Fruit fly (Drosophila melanogaster) whole organism, embryonic: ENCODE data around the gene CG7841.

Source experiments
- Antp ChIP-seq: fragments of 200-800 bp; sonication (Bioruptor generic); optimal IDR thresholded peaks from 3 replicates; lab custom pipeline; 2016; ENCODE audit warnings: missing biosample characterization, missing genetic modification characterization
- Awh ChIP-seq: fragments of 200-800 bp; sonication (Bioruptor generic); IDR thresholded peaks from 2 replicates; pipeline ENCODE4, ENCODE4 v1.3.6; 2022; ENCODE audit warnings: missing biosample characterization, missing genetic modification characterization
- CG11085 ChIP-seq: fragments of 200-800 bp; sonication (Bioruptor generic); IDR thresholded peaks from 2 replicates; pipeline ENCODE4 v1.3.6; 2022; ENCODE audit warnings: missing biosample characterization, missing genetic modification characterization
- CG11696 ChIP-seq: fragments of 200-800 bp; sonication (Bioruptor generic); IDR thresholded peaks from 2 replicates; pipeline ENCODE4 v1.3.6; 2022; ENCODE audit warnings: missing biosample characterization, missing genetic modification characterization
- CG12942 ChIP-seq: fragments of 200-800 bp; sonication (Bioruptor generic); optimal IDR thresholded peaks from 3 replicates; lab custom pipeline; 2016; ENCODE audit warnings: missing biosample characterization, missing genetic modification characterization
- CG16779 ChIP-seq: fragments of 200-800 bp; sonication (Bioruptor generic); IDR thresholded peaks from 2 replicates; pipeline ENCODE4 v1.3.6; 2022; ENCODE audit warnings: missing biosample characterization, missing genetic modification characterization
- CG16863 ChIP-seq: fragments of 200-800 bp; sonication (Bioruptor generic); optimal IDR thresholded peaks from 3 replicates; lab custom pipeline; 2016; ENCODE audit warnings: missing biosample characterization, missing genetic modification characterization
- CG17186 ChIP-seq: fragments of 200-800 bp; sonication (Bioruptor generic); optimal IDR thresholded peaks from 3 replicates; lab custom pipeline; 2017; ENCODE audit warnings: missing biosample characterization, missing genetic modification reagents, missing genetic modification characterization
- CG17361 ChIP-seq: fragments of 200-800 bp; sonication (Bioruptor generic); IDR thresholded peaks from 3 replicates; pipeline ENCODE4 v1.3.6; 2022; ENCODE audit warnings: missing biosample characterization, missing genetic modification characterization
- CG2678 ChIP-seq: fragments of 200-800 bp; sonication (Bioruptor generic); optimal IDR thresholded peaks from 3 replicates; lab custom pipeline; 2019; ENCODE audit warnings: missing biosample characterization, mild to moderate bottlenecking, missing genetic modification characterization, moderate library complexity
- CG3065 ChIP-seq: fragments of 200-800 bp; sonication (Bioruptor generic); optimal IDR thresholded peaks from 2 replicates; lab custom pipeline; 2016; ENCODE audit warnings: missing biosample characterization, missing genetic modification characterization
- CG31388 ChIP-seq: fragments of 200-800 bp; sonication (Bioruptor generic); optimal IDR thresholded peaks from 2 replicates; lab custom pipeline; 2016; ENCODE audit warnings: missing biosample characterization, missing genetic modification characterization
- CG4360 ChIP-seq: fragments of 200-800 bp; sonication (Bioruptor generic); IDR thresholded peaks from 2 replicates; pipeline ENCODE4 v1.3.6; 2022; ENCODE audit warnings: missing biosample characterization, missing genetic modification characterization
- CG4424 ChIP-seq: fragments of 200-800 bp; sonication (Bioruptor generic); optimal IDR thresholded peaks from 3 replicates; lab custom pipeline; 2016; ENCODE audit warnings: missing biosample characterization, missing genetic modification characterization
- CG5953 ChIP-seq: fragments of 200-800 bp; sonication (Bioruptor generic); IDR thresholded peaks from 2 replicates; pipeline ENCODE4 v1.3.6; 2022; ENCODE audit warnings: missing biosample characterization, missing genetic modification characterization
- CG7928 ChIP-seq: fragments of 200-800 bp; sonication (Bioruptor generic); optimal IDR thresholded peaks from 2 replicates; lab custom pipeline; 2017; ENCODE audit warnings: missing biosample characterization, mild to moderate bottlenecking, missing genetic modification characterization
- CG8478 ChIP-seq: fragments of >200 bp; optimal IDR thresholded peaks from 2 replicates; lab custom pipeline; 2018
- CG9817 ChIP-seq: fragments of 200-800 bp; sonication (Bioruptor generic); optimal IDR thresholded peaks from 2 replicates; lab custom pipeline; 2018; ENCODE audit warnings: missing biosample characterization, mild to moderate bottlenecking, missing genetic modification characterization, moderate library complexity
- E2f1 ChIP-seq: fragments of 200-800 bp; sonication (Bioruptor generic); IDR thresholded peaks from 2 replicates; pipeline ENCODE4 v1.3.6; 2022; ENCODE audit warnings: missing biosample characterization, missing genetic modification characterization
- Eip74EF ChIP-seq, 2 experiments: fragments of 200-800 bp in 1 of 2; fragments of >200 bp in 1 of 2; sonication (Bioruptor generic) in 1 of 2; optimal IDR thresholded peaks; 2 replicates each; lab custom pipeline; 2017 to 2019; ENCODE audit warnings: missing biosample characterization in 2 of 2, missing genetic modification characterization in 2 of 2, mild to moderate bottlenecking in 1 of 2, moderate library complexity in 1 of 2
- HHEX ChIP-seq: fragments of 200-800 bp; sonication (Bioruptor generic); optimal IDR thresholded peaks from 3 replicates; lab custom pipeline; 2017; ENCODE audit warnings: missing biosample characterization, mild to moderate bottlenecking, missing genetic modification characterization, missing genetic modification reagents
- HLH4C ChIP-seq: fragments of 200-800 bp; sonication (Bioruptor generic); IDR thresholded peaks from 3 replicates; pipeline ENCODE4 v1.3.6; 2022; ENCODE audit warnings: missing biosample characterization, missing genetic modification characterization; ENCODE audit not compliant: partially characterized antibody
- Hey ChIP-seq: fragments of 200-800 bp; sonication (Bioruptor generic); optimal IDR thresholded peaks from 3 replicates; lab custom pipeline; 2018; ENCODE audit warnings: missing biosample characterization, mild to moderate bottlenecking, missing genetic modification characterization
- Hmr ChIP-seq: fragments of 200-800 bp; sonication (Bioruptor generic); optimal IDR thresholded peaks from 3 replicates; lab custom pipeline; 2017; ENCODE audit warnings: mild to moderate bottlenecking, missing biosample characterization, missing genetic modification reagents, missing genetic modification characterization
- Kr ChIP-seq: fragments of 200-800 bp; sonication (Bioruptor generic); optimal IDR thresholded peaks from 2 replicates; lab custom pipeline; 2017; ENCODE audit warnings: missing biosample characterization, mild to moderate bottlenecking, missing genetic modification characterization
- Lhr ChIP-seq: fragments of 200-800 bp; sonication (Bioruptor generic); optimal IDR thresholded peaks from 3 replicates; lab custom pipeline; 2017; ENCODE audit warnings: mild to moderate bottlenecking, missing biosample characterization, missing genetic modification reagents, missing genetic modification characterization
- MBD-R2 ChIP-seq: fragments of 200-800 bp; sonication (Bioruptor generic); IDR thresholded peaks from 2 replicates; pipeline ENCODE4 v1.3.6; 2022; ENCODE audit warnings: missing biosample characterization, missing genetic modification characterization
- Mad ChIP-seq: fragments of 200-800 bp; sonication (Bioruptor generic); optimal IDR thresholded peaks from 2 replicates; lab custom pipeline; 2016; ENCODE audit warnings: missing biosample characterization, missing genetic modification characterization
- Mrtf ChIP-seq: fragments of 200-800 bp; sonication (Bioruptor generic); IDR thresholded peaks from 3 replicates; pipeline ENCODE4 v1.3.6; 2022; ENCODE audit warnings: missing biosample characterization, missing genetic modification characterization
- NK7.1 ChIP-seq: fragments of 200-800 bp; sonication (Bioruptor generic); optimal IDR thresholded peaks from 3 replicates; lab custom pipeline; 2016; ENCODE audit warnings: missing biosample characterization, missing genetic modification characterization
- Nf-YA ChIP-seq: fragments of 200-800 bp; sonication (Bioruptor generic); IDR thresholded peaks from 2 replicates; pipeline ENCODE4 v1.3.6; 2022; ENCODE audit warnings: missing biosample characterization, missing genetic modification characterization
- Optix ChIP-seq: fragments of 200-800 bp; sonication (Bioruptor generic); IDR thresholded peaks from 3 replicates; pipeline ENCODE4 v1.3.6; 2022; ENCODE audit warnings: missing biosample characterization, missing genetic modification characterization
- bab2 ChIP-seq: fragments of 200-800 bp; sonication (Bioruptor generic); optimal IDR thresholded peaks from 2 replicates; lab custom pipeline; 2016; ENCODE audit warnings: missing biosample characterization, missing genetic modification characterization
- bcd ChIP-seq: fragments of 200-800 bp; sonication (Bioruptor generic); optimal IDR thresholded peaks from 2 replicates; lab custom pipeline; 2017; ENCODE audit warnings: missing biosample characterization, mild to moderate bottlenecking, missing genetic modification characterization
- cas ChIP-seq: fragments of 200-800 bp; sonication (Bioruptor generic); IDR thresholded peaks from 2 replicates; pipeline ENCODE4 v1.3.6; 2022; ENCODE audit warnings: missing biosample characterization, missing genetic modification characterization
- esg ChIP-seq: fragments of 200-800 bp; sonication (Bioruptor generic); conservative IDR thresholded peaks from 2 replicates; pipeline ENCODE4 v1.3.6; 2022; ENCODE audit warnings: missing biosample characterization, missing genetic modification characterization
- eyg ChIP-seq: fragments of 200-800 bp; sonication (Bioruptor generic); optimal IDR thresholded peaks from 3 replicates; lab custom pipeline; 2016; ENCODE audit warnings: missing biosample characterization, missing genetic modification characterization
- ftz-f1 ChIP-seq: fragments of 200-800 bp; sonication (Bioruptor generic); optimal IDR thresholded peaks from 2 replicates; lab custom pipeline; 2016; ENCODE audit warnings: missing biosample characterization, missing genetic modification characterization
- gce ChIP-seq: fragments of 200-800 bp; sonication (Bioruptor generic); IDR thresholded peaks from 3 replicates; pipeline ENCODE4 v1.3.6; 2022; ENCODE audit warnings: missing biosample characterization, missing genetic modification characterization
- grau ChIP-seq: fragments of 200-800 bp; optimal IDR thresholded peaks from 3 replicates; lab custom pipeline; 2019; ENCODE audit warnings: missing biosample characterization, mild to moderate bottlenecking, missing genetic modification characterization, moderate library complexity
- gt ChIP-seq: fragments of 200-800 bp; sonication (Bioruptor generic); IDR thresholded peaks from 2 replicates; pipeline ENCODE4 v1.3.6; 2022; ENCODE audit warnings: missing biosample characterization, missing genetic modification characterization
- jumu ChIP-seq: fragments of 200-800 bp; sonication (Bioruptor generic); optimal IDR thresholded peaks from 3 replicates; lab custom pipeline; 2016; ENCODE audit warnings: missing biosample characterization, missing genetic modification characterization
- odd ChIP-seq: fragments of 200-800 bp; sonication (Bioruptor generic); optimal IDR thresholded peaks from 2 replicates; lab custom pipeline; 2017; ENCODE audit warnings: missing biosample characterization, mild to moderate bottlenecking, missing genetic modification characterization
- org-1 ChIP-seq: fragments of 200-800 bp; sonication (Bioruptor generic); optimal IDR thresholded peaks from 2 replicates; lab custom pipeline; 2017; ENCODE audit warnings: missing biosample characterization, missing genetic modification characterization
- pum ChIP-seq: fragments of 200-800 bp; sonication (Bioruptor generic); optimal IDR thresholded peaks from 2 replicates; lab custom pipeline; 2016; ENCODE audit warnings: missing biosample characterization, missing genetic modification characterization
- pzg ChIP-seq: fragments of 200-800 bp; sonication (Bioruptor generic); optimal IDR thresholded peaks from 3 replicates; lab custom pipeline; 2018; ENCODE audit warnings: missing biosample characterization, mild to moderate bottlenecking, missing genetic modification characterization, moderate library complexity
- repo ChIP-seq: fragments of 200-800 bp; sonication (Bioruptor generic); optimal IDR thresholded peaks from 2 replicates; lab custom pipeline; 2016; ENCODE audit warnings: missing biosample characterization, missing genetic modification characterization
- sd ChIP-seq: fragments of 200-800 bp; sonication (Bioruptor generic); optimal IDR thresholded peaks from 3 replicates; lab custom pipeline; 2018; ENCODE audit warnings: missing biosample characterization, mild to moderate bottlenecking, missing genetic modification characterization, moderate library complexity
- sisA ChIP-seq: fragments of 200-800 bp; sonication (Bioruptor generic); IDR thresholded peaks from 2 replicates; pipeline ENCODE4 v1.3.6; 2022; ENCODE audit warnings: missing biosample characterization, missing genetic modification characterization
- tna ChIP-seq: fragments of 200-800 bp; sonication (Bioruptor generic); IDR thresholded peaks from 2 replicates; pipeline ENCODE4 v1.3.6; 2022; ENCODE audit warnings: missing biosample characterization, missing genetic modification characterization; ENCODE audit not compliant: partially characterized antibody
- zf30C ChIP-seq: fragments of 200-800 bp; sonication (Bioruptor generic); optimal IDR thresholded peaks from 3 replicates; lab custom pipeline; 2018; ENCODE audit warnings: missing biosample characterization, mild to moderate bottlenecking, missing genetic modification characterization

Gene CG7841

dm6 chr3L:15493886-15494598, 14.0 kb downstream of the CG7841 start (continued):
- peak; percentile 77 for TF ChIP-seq CG11696 (GFP tag; lab: Robert Waterston, UW)
- TF ChIP-seq E2f1 (GFP tag; lab: Robert Waterston, UW), result peak; percentile 34; the same call in 1 of the 2 replicates
- TF ChIP-seq CG8478 (lab: Kevin White, UChicago), result no peak
- TF ChIP-seq Mrtf (GFP tag; lab: Robert Waterston, UW), result no peak
- TF ChIP-seq gce (GFP tag; lab: Robert Waterston, UW), result no peak
- TF ChIP-seq jumu, result no peak
- no peak for TF ChIP-seq CG17186 (GFP tag; lab: Kevin White, UChicago)
- no peak for TF ChIP-seq CG9817
- TF ChIP-seq bcd, result peak; percentile 34
- TF ChIP-seq Awh (GFP tag; lab: Robert Waterston, UW), result 0 out of 2 replicates have a peak, but pooled peaks have one; percentile 53
- no peak for TF ChIP-seq CG31388 (GFP tag; lab: Kevin White, UChicago)
- TF ChIP-seq sisA (GFP tag; lab: Robert Waterston, UW), result peak; percentile 43; the same call in 1 of the 2 replicates
- peak; percentile 43 for TF ChIP-seq CG2678 (tag; lab: Kevin White, UChicago)
- TF ChIP-seq CG12942 (GFP tag; lab: Kevin White, UChicago), result no peak
- TF ChIP-seq eyg, result no peak
- TF ChIP-seq CG16863 (GFP tag; lab: Kevin White, UChicago), result no peak
- peak; percentile 29 for TF ChIP-seq CG4424 (GFP tag; lab: Kevin White, UChicago)
- peak; percentile 54; the same call in 2 of the 3 replicates for TF ChIP-seq CG17361 (GFP tag; lab: Robert Waterston, UW)
- no peak for TF ChIP-seq pum (GFP tag; lab: Kevin White, UChicago)
- TF ChIP-seq Antp (GFP tag; lab: Kevin White, UChicago), result no peak
- TF ChIP-seq Hey, result no peak
- TF ChIP-seq CG4360 (GFP tag; lab: Robert Waterston, UW), result no peak
- TF ChIP-seq zf30C (GFP tag; lab: Kevin White, UChicago), result no peak
- no peak for TF ChIP-seq ftz-f1 (GFP tag; lab: Kevin White, UChicago)
- no peak for TF ChIP-seq pzg (GFP tag; lab: Kevin White, UChicago)
- no peak for TF ChIP-seq org-1 (GFP tag; lab: Kevin White, UChicago)
- TF ChIP-seq HLH4C (GFP tag; lab: Robert Waterston, UW), result no peak
- no peak for TF ChIP-seq tna (GFP tag; lab: Robert Waterston, UW)
- no peak for TF ChIP-seq NK7.1 (GFP tag; lab: Kevin White, UChicago)
- no peak for TF ChIP-seq Eip74EF (GFP tag; optimal IDR thresholded peaks at IDR 0.05; lab: Kevin White, UChicago)
- peak; percentile 5 for TF ChIP-seq odd (GFP tag; lab: Kevin White, UChicago)
- TF ChIP-seq Hmr (GFP tag; lab: Kevin White, UChicago), result peak; percentile 37
- TF ChIP-seq bab2 (GFP tag; lab: Kevin White, UChicago), result no peak
- TF ChIP-seq CG11085 (GFP tag; lab: Robert Waterston, UW), result no peak
- no peak for TF ChIP-seq CG5953 (GFP tag; lab: Robert Waterston, UW)
- TF ChIP-seq gt (GFP tag; lab: Robert Waterston, UW), result no peak
- TF ChIP-seq CG7928, result no peak
- no peak for TF ChIP-seq cas (GFP tag; lab: Robert Waterston, UW)
- no peak for TF ChIP-seq sd (tag; lab: Kevin White, UChicago)
- no peak for TF ChIP-seq CG16779 (GFP tag; lab: Robert Waterston, UW)
- TF ChIP-seq CG3065 (GFP tag; lab: Kevin White, UChicago), result no peak
- TF ChIP-seq esg (GFP tag; lab: Robert Waterston, UW), result no peak
- no peak for TF ChIP-seq Optix
- peak; percentile 30 for TF ChIP-seq grau (tag; lab: Kevin White, UChicago)
- no peak for TF ChIP-seq HHEX
- no peak for TF ChIP-seq repo (GFP tag; lab: Kevin White, UChicago)
- TF ChIP-seq MBD-R2 (GFP tag; lab: Robert Waterston, UW), result no peak; the same call in 1 of the 2 replicates
- TF ChIP-seq Lhr (GFP tag; lab: Kevin White, UChicago), result no peak
- TF ChIP-seq Mad (GFP tag; lab: Kevin White, UChicago), result no peak
- TF ChIP-seq Nf-YA (GFP tag; lab: Robert Waterston, UW), result no peak
- no peak for TF ChIP-seq Kr (GFP tag; lab: Kevin White, UChicago)
